Worm (Caenorhabditis elegans): ENCODE results near the gene B0336.13.

DNA sequence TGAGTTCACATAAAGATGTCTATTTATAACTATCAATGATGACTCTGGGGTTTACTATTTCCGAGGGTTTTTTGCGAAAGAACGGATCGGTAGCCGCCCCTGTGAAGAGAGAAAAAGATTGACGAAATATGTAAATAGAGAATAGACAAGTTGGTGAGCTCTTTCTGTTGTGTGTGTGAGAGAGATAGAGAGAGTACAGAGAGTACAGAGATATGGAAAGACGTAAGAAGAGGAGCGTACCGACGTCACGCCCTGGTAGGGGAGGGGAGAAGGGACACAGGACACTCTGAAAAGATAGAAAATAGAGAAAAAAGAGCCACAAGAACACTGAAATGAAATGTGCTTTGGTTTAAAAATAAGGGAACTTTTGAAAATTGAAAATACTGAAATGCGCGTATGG is 5.6 kb upstream of the B0336.13 start:
- no peak for TF ChIP-seq him-1 (tag; optimal IDR thresholded peaks at IDR 0.05)
- no peak for TF ChIP-seq W03F9.2 (tag; optimal IDR thresholded peaks at IDR 0.05)
- TF ChIP-seq dao-5 (tag; optimal IDR thresholded peaks at IDR 0.05) = no peak
